Worm (Caenorhabditis elegans): ENCODE results near the gene unc-25.

The unc-25 gene

DNA sequence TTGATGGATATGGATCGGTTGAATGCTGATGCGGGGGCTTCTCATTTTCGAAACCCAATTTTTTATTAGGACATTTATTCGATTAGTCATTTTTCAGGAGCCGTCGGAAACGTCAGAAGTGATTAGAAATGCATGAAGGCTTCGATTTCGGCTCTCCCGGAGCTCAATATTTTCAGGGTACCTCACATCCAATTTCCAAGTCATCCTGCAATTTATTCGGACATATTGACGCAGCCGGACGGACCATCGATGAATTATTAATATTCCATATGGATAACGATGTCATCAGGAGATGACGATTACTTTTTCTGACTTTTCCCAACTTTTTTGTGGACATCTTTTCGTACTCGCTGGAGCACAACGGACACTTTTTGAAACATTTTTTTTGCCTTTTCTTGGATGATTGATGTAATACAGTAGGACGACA, 35.8 kb upstream of the unc-25 start:
- TF ChIP-seq pag-3 (tag; optimal IDR thresholded peaks at IDR 0.05; ENCODE audit: borderline replicate concordance, insufficient read depth), result no peak
- TF ChIP-seq sup-37 (GFP tag; optimal IDR thresholded peaks at IDR 0.05), result no peak
- no peak for TF ChIP-seq mdl-1 (tag; optimal IDR thresholded peaks at IDR 0.05)
- no peak for TF ChIP-seq unc-30 (tag; optimal IDR thresholded peaks at IDR 0.05)
- no peak for TF ChIP-seq ztf-11 (tag; optimal IDR thresholded peaks at IDR 0.05)
- TF ChIP-seq pax-3 (tag; optimal IDR thresholded peaks at IDR 0.05), result no peak
- peak; percentile 70 for TF ChIP-seq ama-1 (optimal IDR thresholded peaks at IDR 0.05)
- TF ChIP-seq unc-86 (tag; optimal IDR thresholded peaks at IDR 0.05), result peak; percentile 19
- peak; percentile 23 to 33 for TF ChIP-seq efl-1 (optimal IDR thresholded peaks at IDR 0.05)
- TF ChIP-seq efl-1 (GFP tag; optimal IDR thresholded peaks at IDR 0.05 in 1 of 2), result peak in 1 of 2 experiments; percentile 34
- TF ChIP-seq F16B12.6 (tag; optimal IDR thresholded peaks at IDR 0.05), result no peak
- peak; percentile 19 for TF ChIP-seq tbx-2 (tag; optimal IDR thresholded peaks at IDR 0.05)
- TF ChIP-seq egl-13 (tag; optimal IDR thresholded peaks at IDR 0.05), result no peak
- peak; percentile 2 for TF ChIP-seq rnt-1 (tag; optimal IDR thresholded peaks at IDR 0.05)
- TF ChIP-seq nhr-85 (tag), result peak; percentile 78
- TF ChIP-seq nhr-11 (tag; optimal IDR thresholded peaks at IDR 0.05), result no peak
- no peak for TF ChIP-seq grh-1 (GFP tag; IDR thresholded peaks at IDR 0.05)
- TF ChIP-seq nhr-237 (tag; optimal IDR thresholded peaks at IDR 0.05), result no peak
- no peak for TF ChIP-seq ceh-90 (tag; optimal IDR thresholded peaks at IDR 0.05)
- no peak for TF ChIP-seq snpc-4 (tag; optimal IDR thresholded peaks at IDR 0.05)
- TF ChIP-seq lin-39 (tag; optimal IDR thresholded peaks at IDR 0.05), result no peak
- TF ChIP-seq lin-15B (tag; optimal IDR thresholded peaks at IDR 0.05), result no peak
- TF ChIP-seq blmp-1 (tag; optimal IDR thresholded peaks at IDR 0.05), result no peak
- no peak for TF ChIP-seq skn-1 (tag; optimal IDR thresholded peaks at IDR 0.05)
- TF ChIP-seq aly-2 (tag; optimal IDR thresholded peaks at IDR 0.05), result no peak
- TF ChIP-seq hlh-17 (GFP tag; optimal IDR thresholded peaks at IDR 0.05; ENCODE audit: borderline replicate concordance), result no peak
- no peak for TF ChIP-seq lin-14 (GFP tag; optimal IDR thresholded peaks at IDR 0.05)
- no peak for TF ChIP-seq xbp-1 (tag; optimal IDR thresholded peaks at IDR 0.05)
- no peak for TF ChIP-seq nhr-76 (tag; optimal IDR thresholded peaks at IDR 0.05)
- no peak for TF ChIP-seq ceh-82 (tag; optimal IDR thresholded peaks at IDR 0.05)
- peak; percentile 30 for TF ChIP-seq lin-13 (GFP tag; optimal IDR thresholded peaks at IDR 0.05)
- peak; percentile 69 for TF ChIP-seq nhr-90 (tag; optimal IDR thresholded peaks at IDR 0.05; ENCODE audit: poor library complexity)
- TF ChIP-seq swsn-7 (tag; optimal IDR thresholded peaks at IDR 0.05), result peak; percentile 38
- TF ChIP-seq zip-4 (GFP tag; optimal IDR thresholded peaks at IDR 0.05), result peak; percentile 22
- no peak for TF ChIP-seq C04F5.9 (tag; optimal IDR thresholded peaks at IDR 0.05)
- TF ChIP-seq snu-23 (GFP tag; optimal IDR thresholded peaks at IDR 0.05), result peak; percentile 28
- TF ChIP-seq nhr-20 (tag; optimal IDR thresholded peaks at IDR 0.05), result peak; percentile 16
- no peak for TF ChIP-seq sox-4 (tag; optimal IDR thresholded peaks at IDR 0.05)
- peak; percentile 62 for TF ChIP-seq nhr-71 (tag; optimal IDR thresholded peaks at IDR 0.05)
- TF ChIP-seq hlh-4 (tag; optimal IDR thresholded peaks at IDR 0.05), result no peak
- peak; percentile 46 for TF ChIP-seq fos-1 (tag; optimal IDR thresholded peaks at IDR 0.05)
- peak in 1 of 2 experiments; percentile 28 for TF ChIP-seq lin-35 (GFP tag; optimal IDR thresholded peaks at IDR 0.05)
- peak; percentile 22; the same call in 1 of the 2 replicates for TF ChIP-seq nhr-19 (GFP tag; conservative IDR thresholded peaks at IDR 0.05)
- TF ChIP-seq dsc-1 (tag; optimal IDR thresholded peaks at IDR 0.05), result no peak
- no peak for TF ChIP-seq ceh-63 (GFP tag; optimal IDR thresholded peaks at IDR 0.05)
- peak; percentile 48 for TF ChIP-seq nhr-47 (tag; optimal IDR thresholded peaks at IDR 0.05)
- no peak for TF ChIP-seq nhr-28 (tag; optimal IDR thresholded peaks at IDR 0.05)
- no peak for TF ChIP-seq ets-5 (GFP tag; IDR thresholded peaks at IDR 0.05)
- TF ChIP-seq lsy-2 (tag; optimal IDR thresholded peaks at IDR 0.05), result peak; percentile 2 to 66
